Worm (Caenorhabditis elegans): Measurements from ENCODE around the gene str-247.

str-247 gene

DNA sequence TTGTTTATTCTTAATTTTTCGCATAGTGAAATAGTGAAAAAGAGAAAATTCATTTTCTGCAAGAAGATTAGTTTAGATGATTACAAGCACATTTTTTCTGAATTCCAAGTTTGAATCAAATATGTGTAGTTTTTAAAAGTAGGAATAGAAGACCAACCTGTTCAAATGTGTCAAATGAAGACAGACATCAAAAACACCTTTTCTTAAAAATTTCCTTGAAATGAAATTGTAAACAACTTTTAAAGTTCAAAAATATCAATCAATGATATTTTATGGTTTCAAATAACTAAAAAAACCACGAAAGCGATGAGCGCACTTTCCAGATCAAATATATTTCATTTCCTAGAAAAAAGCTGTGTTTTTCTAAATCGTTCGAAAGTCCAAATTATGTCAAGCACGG lies 27.8 kb downstream of the str-247 start, which contains the start of gene nlp-30:
Gene nlp-30, plus strand, starts transcription at position 301 of the 400 bp plus-strand sequence.
- TF ChIP-seq T22C8.4 (GFP tag; IDR thresholded peaks at IDR 0.05) = no peak

DNA sequence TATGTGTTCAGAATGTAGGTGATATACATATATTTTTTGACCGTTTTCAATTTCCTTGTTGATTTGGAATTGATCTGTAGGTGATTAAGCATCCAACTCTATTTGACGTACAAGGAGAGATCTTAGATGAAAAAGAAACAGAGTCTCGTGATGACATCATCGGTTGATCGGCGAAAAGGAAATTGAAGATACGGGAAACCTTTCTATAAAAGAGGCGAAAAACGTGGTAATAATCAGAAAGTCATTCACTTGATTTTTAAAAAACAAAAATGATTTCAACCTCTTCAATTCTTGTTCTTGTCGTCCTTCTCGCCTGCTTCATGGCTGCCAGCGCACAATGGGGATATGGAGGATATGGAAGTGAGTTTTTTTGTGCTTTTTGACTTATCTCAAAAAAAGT lies 30.3 kb downstream of the str-247 start, which contains the start of gene nlp-29:
Gene nlp-29, plus strand, starts transcription at position 248 of the 400 bp plus-strand sequence.
- TF ChIP-seq klf-2 (GFP tag; conservative IDR thresholded peaks at IDR 0.05) (no peak), ztf-23 (GFP tag; IDR thresholded peaks at IDR 0.05) (no peak), med-1 (GFP tag; optimal IDR thresholded peaks at IDR 0.05; ENCODE audit: insufficient read depth) (no peak), ztf-29 (GFP tag; IDR thresholded peaks at IDR 0.05) (no peak), ref-1 (GFP tag; conservative IDR thresholded peaks at IDR 0.05) (no peak), T22C8.4 (GFP tag; IDR thresholded peaks at IDR 0.05) (no peak), cog-1 (tag; optimal IDR thresholded peaks at IDR 0.05) (no peak), tab-1 (GFP tag; IDR thresholded peaks at IDR 0.05) (no peak)

DNA sequence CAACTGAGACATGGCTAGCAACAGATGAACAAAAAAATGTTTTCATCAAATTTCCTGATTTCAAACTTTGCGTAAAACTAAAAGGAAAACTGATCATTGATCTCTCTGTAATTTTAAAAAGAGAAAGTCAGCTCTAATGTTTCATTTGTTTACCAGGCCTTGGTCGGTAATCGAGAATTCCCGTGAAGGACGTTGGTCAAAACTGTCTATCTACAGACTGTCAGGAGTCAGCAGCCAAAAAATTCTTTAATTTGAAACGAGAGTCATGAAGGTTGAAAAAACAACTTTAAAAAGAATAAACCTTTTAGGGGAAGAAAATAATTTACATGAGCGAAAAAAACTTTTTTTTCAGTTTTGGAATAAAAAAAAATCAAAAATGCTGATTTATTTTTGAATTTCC lies 31.3 kb downstream of the str-247 start:
- TF ChIP-seq ztf-29 (GFP tag; IDR thresholded peaks at IDR 0.05) = no peak
- TF ChIP-seq tab-1 (GFP tag; IDR thresholded peaks at IDR 0.05) = no peak
- no peak for TF ChIP-seq ref-1 (GFP tag; conservative IDR thresholded peaks at IDR 0.05)
- TF ChIP-seq cog-1 (tag; optimal IDR thresholded peaks at IDR 0.05) = no peak
- no peak for TF ChIP-seq ztf-23 (GFP tag; IDR thresholded peaks at IDR 0.05)
- no peak for TF ChIP-seq klf-2 (GFP tag; conservative IDR thresholded peaks at IDR 0.05)
- TF ChIP-seq med-1 (GFP tag; optimal IDR thresholded peaks at IDR 0.05; ENCODE audit: insufficient read depth) = no peak

DNA sequence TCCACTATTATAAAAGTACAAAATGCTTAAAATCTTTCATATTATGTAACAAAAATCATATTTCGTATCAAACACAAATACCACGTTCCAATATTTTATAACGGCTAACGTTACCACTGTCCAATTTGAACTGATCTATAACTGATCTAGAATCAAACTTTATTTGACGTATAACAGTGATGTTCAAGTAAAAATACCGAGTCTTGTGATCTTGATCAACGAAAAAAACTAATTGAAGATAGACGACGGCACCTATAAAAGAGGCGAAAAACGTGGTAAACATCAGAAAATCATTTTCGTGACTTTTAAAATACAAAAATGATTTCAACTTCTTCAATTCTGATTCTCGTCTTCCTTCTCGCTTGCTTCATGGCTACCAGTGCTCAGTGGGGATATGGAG lies 33.8 kb downstream of the str-247 start, which contains the start of gene nlp-28:
Gene nlp-28, plus strand, starts transcription at position 285 of the 400 bp plus-strand sequence.
- TF ChIP-seq cog-1 (tag; optimal IDR thresholded peaks at IDR 0.05) (no peak), ref-1 (GFP tag; conservative IDR thresholded peaks at IDR 0.05) (no peak), ztf-29 (GFP tag; IDR thresholded peaks at IDR 0.05) (no peak), med-1 (GFP tag; optimal IDR thresholded peaks at IDR 0.05; ENCODE audit: insufficient read depth) (no peak), flt-1 (GFP tag; IDR thresholded peaks at IDR 0.05) (no peak), klf-2 (GFP tag; conservative IDR thresholded peaks at IDR 0.05) (no peak), tab-1 (GFP tag; IDR thresholded peaks at IDR 0.05) (no peak), T22C8.4 (GFP tag; IDR thresholded peaks at IDR 0.05) (no peak), ztf-23 (GFP tag; IDR thresholded peaks at IDR 0.05) (no peak)

DNA sequence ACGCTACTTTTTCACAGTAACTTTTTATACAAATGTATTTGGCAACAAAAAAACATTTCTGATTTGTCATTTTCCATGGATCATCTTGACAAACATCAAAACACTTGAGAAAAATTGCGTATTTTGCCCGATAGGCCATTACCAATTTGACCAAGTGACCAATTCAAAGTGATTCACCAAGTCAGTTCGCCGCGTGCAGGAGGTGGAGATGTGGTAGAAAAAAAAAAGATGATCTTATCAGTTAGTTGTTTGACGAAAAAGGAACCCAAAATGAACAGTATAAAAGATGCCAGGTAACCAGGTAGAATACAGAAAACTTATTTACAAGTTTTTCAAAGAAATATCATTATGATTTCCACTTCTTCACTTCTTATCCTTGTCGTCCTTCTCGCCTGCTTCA lies 35.2 kb downstream of the str-247 start, which contains the start of gene nlp-27:
Gene nlp-27, plus strand, starts transcription at position 309 of the 400 bp plus-strand sequence.
- TF ChIP-seq med-1 (GFP tag; optimal IDR thresholded peaks at IDR 0.05; ENCODE audit: insufficient read depth) (no peak), klf-2 (GFP tag; conservative IDR thresholded peaks at IDR 0.05) (no peak), tab-1 (GFP tag; IDR thresholded peaks at IDR 0.05) (no peak), ref-1 (GFP tag; conservative IDR thresholded peaks at IDR 0.05) (no peak), ztf-29 (GFP tag; IDR thresholded peaks at IDR 0.05) (no peak), flt-1 (GFP tag; IDR thresholded peaks at IDR 0.05) (no peak), ztf-23 (GFP tag; IDR thresholded peaks at IDR 0.05) (no peak), T22C8.4 (GFP tag; IDR thresholded peaks at IDR 0.05) (no peak), cog-1 (tag; optimal IDR thresholded peaks at IDR 0.05) (no peak)

DNA sequence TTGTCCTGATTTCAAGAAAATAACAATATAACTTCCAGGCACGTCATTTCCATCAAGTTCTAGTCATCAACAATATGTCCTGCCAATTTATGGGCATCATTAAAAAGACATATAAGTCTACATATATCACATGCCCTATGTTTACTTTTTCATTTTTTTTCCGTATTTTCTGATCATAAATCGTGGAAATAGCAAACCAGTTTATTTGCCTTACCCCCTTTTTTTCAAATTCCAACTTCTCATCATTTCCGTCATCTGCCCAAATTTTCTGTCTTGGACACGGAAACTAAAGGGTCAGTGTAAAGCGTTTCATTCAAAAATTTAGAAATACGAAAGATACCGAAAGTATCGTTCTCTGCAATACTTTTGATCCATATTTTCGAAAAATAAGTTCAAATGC lies 38.5 kb downstream of the str-247 start:
- TF ChIP-seq cog-1 (tag; optimal IDR thresholded peaks at IDR 0.05) = no peak
- no peak for TF ChIP-seq T22C8.4 (GFP tag; IDR thresholded peaks at IDR 0.05)
- TF ChIP-seq ztf-23 (GFP tag; IDR thresholded peaks at IDR 0.05) = no peak
- TF ChIP-seq flt-1 (GFP tag; IDR thresholded peaks at IDR 0.05) = no peak
- TF ChIP-seq klf-2 (GFP tag; conservative IDR thresholded peaks at IDR 0.05) = no peak
- TF ChIP-seq ref-1 (GFP tag; conservative IDR thresholded peaks at IDR 0.05) = no peak
- TF ChIP-seq tab-1 (GFP tag; IDR thresholded peaks at IDR 0.05) = no peak
- no peak for TF ChIP-seq med-1 (GFP tag; optimal IDR thresholded peaks at IDR 0.05; ENCODE audit: insufficient read depth)
- TF ChIP-seq ztf-29 (GFP tag; IDR thresholded peaks at IDR 0.05) = no peak

DNA sequence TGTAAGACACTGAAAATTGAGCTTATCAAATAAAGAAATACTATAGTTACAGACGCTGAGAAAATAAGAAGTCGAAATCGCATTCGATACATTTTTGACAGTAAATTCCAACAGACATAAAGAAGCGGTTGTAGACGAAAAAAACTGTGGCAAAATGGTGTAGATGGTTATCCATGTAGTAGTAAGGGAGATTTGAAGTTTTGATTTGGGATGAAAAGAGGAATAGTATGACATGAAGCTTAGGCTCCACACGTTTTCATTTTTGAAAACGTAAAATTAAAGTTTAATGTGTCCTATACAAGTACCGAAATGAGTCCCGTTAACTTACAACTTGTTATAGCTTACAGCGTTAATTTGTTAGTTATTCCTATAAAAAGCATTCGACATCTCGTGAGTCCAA lies 40.2 kb downstream of the str-247 start, which contains the start of gene K09D9.9:
Gene K09D9.9, minus strand, starts transcription at position 101 of the 400 bp plus-strand sequence.
- TF ChIP-seq ztf-29 (GFP tag; IDR thresholded peaks at IDR 0.05) (no peak), ztf-23 (GFP tag; IDR thresholded peaks at IDR 0.05) (no peak), T22C8.4 (GFP tag; IDR thresholded peaks at IDR 0.05) (no peak), tab-1 (GFP tag; IDR thresholded peaks at IDR 0.05) (no peak), cog-1 (tag; optimal IDR thresholded peaks at IDR 0.05) (no peak), flt-1 (GFP tag; IDR thresholded peaks at IDR 0.05) (no peak)

DNA sequence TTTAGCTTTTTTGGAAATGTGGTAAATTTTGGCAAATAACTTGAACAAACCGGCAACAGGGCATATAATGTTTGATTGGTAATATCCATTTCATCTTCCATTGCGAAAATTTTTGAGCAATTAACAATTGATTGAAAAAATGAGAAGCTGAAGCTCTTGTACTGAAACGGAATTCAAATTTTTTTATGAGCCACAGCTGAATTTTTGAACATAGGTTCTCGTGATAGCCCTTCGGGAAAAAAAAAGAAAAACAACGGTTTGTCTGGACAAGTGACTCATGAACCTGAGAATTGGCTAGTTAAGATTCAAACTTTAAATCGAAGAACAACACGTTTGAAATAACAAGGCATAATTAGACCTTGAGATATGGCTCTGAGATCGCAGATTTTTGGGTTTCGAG lies 42.0 kb downstream of the str-247 start, which contains the start of gene srx-62:
Gene srx-62, minus strand, starts transcription at position 101 of the 400 bp plus-strand sequence.
- no peak for TF ChIP-seq cog-1 (tag; optimal IDR thresholded peaks at IDR 0.05)

DNA sequence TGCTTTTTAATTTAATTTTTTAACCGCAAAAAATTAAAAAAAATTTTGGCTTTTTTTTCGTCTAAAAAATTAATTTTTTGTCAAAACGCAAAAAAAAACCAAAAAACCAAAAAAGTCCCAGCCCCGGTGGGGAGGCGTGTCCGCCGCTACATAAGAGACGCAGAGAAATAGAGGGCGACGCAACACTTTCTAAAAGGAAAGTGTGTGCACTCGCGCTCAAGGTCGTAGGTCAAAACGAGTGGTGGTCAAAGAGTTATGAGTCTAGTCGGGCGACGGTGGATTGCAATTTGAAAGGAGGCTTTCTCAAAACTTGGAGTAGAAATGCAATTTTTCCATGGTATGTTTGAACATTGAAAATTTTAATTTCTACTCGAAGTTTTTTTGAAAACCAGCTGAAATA lies 50.7 kb downstream of the str-247 start:
- TF ChIP-seq T22C8.4 (GFP tag; IDR thresholded peaks at IDR 0.05) (no peak), ref-1 (GFP tag; conservative IDR thresholded peaks at IDR 0.05) (no peak), ztf-29 (GFP tag; IDR thresholded peaks at IDR 0.05) (no peak), cog-1 (tag; optimal IDR thresholded peaks at IDR 0.05) (no peak), ztf-23 (GFP tag; IDR thresholded peaks at IDR 0.05) (no peak), flt-1 (GFP tag; IDR thresholded peaks at IDR 0.05) (no peak), med-1 (GFP tag; optimal IDR thresholded peaks at IDR 0.05; ENCODE audit: insufficient read depth) (no peak), tab-1 (GFP tag; IDR thresholded peaks at IDR 0.05) (no peak), klf-2 (GFP tag; conservative IDR thresholded peaks at IDR 0.05) (no peak)

Data from whole organism, midembryonic.